Worm (Caenorhabditis elegans): ENCODE data around the gene kmo-2.

kmo-2 gene

DNA sequence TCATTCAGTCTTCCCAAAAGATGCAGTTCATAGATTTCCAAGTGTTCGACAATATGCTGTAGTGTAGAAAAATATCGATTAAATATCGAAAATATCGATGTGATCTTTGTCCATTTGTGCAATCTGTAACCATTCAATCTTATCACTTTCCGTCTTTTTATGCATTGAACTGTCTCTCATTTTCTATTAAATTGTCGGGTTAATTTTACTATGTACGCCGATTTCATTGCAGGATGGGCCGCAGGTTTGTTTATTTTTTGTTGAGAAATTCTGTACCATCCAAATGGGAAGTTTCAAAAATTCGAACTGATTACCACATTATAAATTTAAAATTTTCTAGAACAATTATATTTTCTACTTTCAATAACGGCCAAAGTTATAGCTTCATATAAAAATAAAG is 15.9 kb upstream of the kmo-2 start, which contains the start of gene R07B7.8 (continued):
- TF ChIP-seq ceh-100 (GFP tag; IDR thresholded peaks at IDR 0.05) (no peak), ekl-4 (GFP tag; IDR thresholded peaks at IDR 0.05) (no peak)

DNA sequence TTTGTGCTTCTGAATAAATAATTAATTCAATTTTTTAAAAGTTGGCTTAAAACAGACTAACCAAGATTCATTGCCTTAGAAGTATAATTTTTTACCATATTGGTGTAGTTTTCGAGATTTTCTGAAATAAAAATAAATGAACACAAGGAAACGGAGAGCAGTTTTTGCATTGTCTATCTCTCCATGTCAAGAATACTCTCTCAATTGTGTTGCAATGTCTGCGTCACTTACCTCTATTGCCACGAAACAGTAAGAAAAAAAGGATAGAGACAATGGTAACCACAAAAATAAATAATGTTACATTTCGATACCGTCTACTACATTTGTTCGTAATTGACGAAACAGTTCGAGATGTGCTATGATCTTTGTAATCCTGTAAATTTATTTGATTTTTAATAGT is 14.6 kb upstream of the kmo-2 start, which contains the start of gene R07B7.10:
Gene R07B7.10, plus strand, starts transcription at position 285 of the 400 bp plus-strand sequence.
- peak; percentile 75; the same call in 1 of the 2 replicates for TF ChIP-seq hmg-1.2 (GFP tag; IDR thresholded peaks at IDR 0.05)
- no peak for TF ChIP-seq lin-54 (GFP tag; optimal IDR thresholded peaks at IDR 0.05)

DNA sequence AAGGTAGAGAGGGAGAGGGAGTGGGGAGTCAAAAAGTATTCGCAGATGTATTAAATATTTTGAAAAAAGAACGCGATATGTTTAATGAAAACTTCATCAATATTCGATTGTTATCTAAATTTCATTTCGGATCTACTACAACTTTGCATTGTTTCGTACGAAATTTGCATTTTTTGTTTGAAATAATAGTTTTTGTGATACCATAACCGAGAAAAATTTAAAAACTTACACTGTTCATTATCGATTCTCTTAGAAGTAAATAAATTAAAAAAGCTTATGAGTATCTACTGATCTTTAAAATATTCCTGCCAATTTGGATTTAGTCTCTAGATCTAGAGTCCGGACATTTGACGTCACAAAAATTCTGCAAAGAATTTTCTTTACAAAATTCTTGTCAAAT is 11.9 kb upstream of the kmo-2 start, which contains the start of gene R07B7.9:
Gene R07B7.9, minus strand, starts transcription at position 101 of the 400 bp plus-strand sequence.
- TF ChIP-seq lin-26 (GFP tag; IDR thresholded peaks at IDR 0.05) (no peak), F55B11.4 (tag; optimal IDR thresholded peaks at IDR 0.05; ENCODE audit: borderline replicate concordance, insufficient read depth) (no peak), F10E7.11 (tag; optimal IDR thresholded peaks at IDR 0.05) (no peak), sdz-38 (tag; optimal IDR thresholded peaks at IDR 0.05) (no peak), ceh-27 (GFP tag; optimal IDR thresholded peaks at IDR 0.05) (no peak), ztf-28 (GFP tag; IDR thresholded peaks at IDR 0.05) (no peak), nfya-2 (GFP tag; IDR thresholded peaks at IDR 0.05) (no peak), nhr-179 (tag; optimal IDR thresholded peaks at IDR 0.05) (no peak), B0336.3 (GFP tag; IDR thresholded peaks at IDR 0.05) (no peak), sptf-2 (GFP tag; optimal IDR thresholded peaks at IDR 0.05) (no peak), repo-1 (tag; optimal IDR thresholded peaks at IDR 0.05) (no peak)

DNA sequence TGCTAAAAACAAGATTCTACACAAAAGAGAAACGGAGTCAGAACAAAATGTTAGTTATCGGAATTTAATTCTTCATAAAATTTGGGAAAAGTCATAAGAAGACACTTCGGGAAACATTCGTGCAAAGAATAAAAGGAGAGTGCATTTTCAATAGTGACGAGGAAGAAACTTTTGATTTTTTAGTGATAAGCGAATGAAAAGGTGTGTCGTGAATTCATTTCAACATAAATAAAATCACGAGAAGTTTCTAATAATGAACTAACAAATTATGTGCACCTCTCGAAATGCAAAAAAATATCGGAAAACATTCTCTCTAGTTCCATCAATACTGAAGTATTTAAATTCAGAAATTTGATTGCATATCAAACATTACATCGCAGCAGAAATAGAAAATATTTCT is 7.6 kb upstream of the kmo-2 start:
- TF ChIP-seq F37B4.10 (GFP tag; IDR thresholded peaks at IDR 0.05) (no peak), nhr-80 (tag; optimal IDR thresholded peaks at IDR 0.05) (peak; percentile 75), F23B12.7 (tag; optimal IDR thresholded peaks at IDR 0.05; ENCODE audit: insufficient read depth) (peak; percentile 37)

DNA sequence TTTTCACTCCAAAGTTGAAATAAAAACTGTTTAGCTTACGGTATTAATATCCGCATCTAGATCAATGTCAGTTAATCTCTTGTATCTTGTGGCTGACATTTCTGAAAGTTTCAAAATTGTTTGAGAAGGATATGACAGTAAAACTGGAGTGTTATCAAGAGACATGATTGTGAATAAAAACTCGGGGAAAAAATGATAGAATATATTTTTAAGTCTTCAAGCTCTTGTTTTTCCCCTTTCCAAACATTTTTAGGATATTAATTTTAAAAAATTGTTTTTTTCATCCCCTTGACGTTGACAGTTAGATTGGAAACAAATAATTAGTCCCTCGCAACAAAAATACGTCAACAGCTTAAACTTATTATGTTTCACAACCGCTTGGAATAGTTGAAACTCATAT is 6.5 kb upstream of the kmo-2 start, which contains the start of gene R07B7.6:
Gene R07B7.6, minus strand, starts transcription at position 101 of the 400 bp plus-strand sequence.
- TF ChIP-seq lsy-27 (tag; optimal IDR thresholded peaks at IDR 0.05; ENCODE audit: borderline replicate concordance, insufficient read depth) (no peak), dpl-1 (GFP tag; optimal IDR thresholded peaks at IDR 0.05) (no peak), attf-5 (GFP tag; optimal IDR thresholded peaks at IDR 0.05) (no peak), ceh-79 (tag; optimal IDR thresholded peaks at IDR 0.05) (no peak), snpc-1.3 (tag; optimal IDR thresholded peaks at IDR 0.05; ENCODE audit: insufficient read depth) (no peak), atf-7 (tag; optimal IDR thresholded peaks at IDR 0.05) (no peak), chd-7 (tag; optimal IDR thresholded peaks at IDR 0.05) (no peak), Y79H2A.3 (GFP tag; conservative IDR thresholded peaks at IDR 0.05) (no peak), nfya-1 (tag; optimal IDR thresholded peaks at IDR 0.05; ENCODE audit: borderline replicate concordance, insufficient read depth) (no peak), madf-3 (GFP tag; IDR thresholded peaks at IDR 0.05) (no peak), mcd-1 (GFP tag; IDR thresholded peaks at IDR 0.05) (no peak), tlf-1 (GFP tag; optimal IDR thresholded peaks at IDR 0.05) (no peak), nhr-90 (tag; optimal IDR thresholded peaks at IDR 0.05) (no peak), hmg-20 (GFP tag; IDR thresholded peaks at IDR 0.05) (no peak), athp-1 (tag; optimal IDR thresholded peaks at IDR 0.05) (no peak), fkh-3 (tag; optimal IDR thresholded peaks at IDR 0.05) (no peak), F33H1.4 (GFP tag; IDR thresholded peaks at IDR 0.05) (no peak), rcor-1 (GFP tag; IDR thresholded peaks at IDR 0.05) (no peak)
